Worm (Caenorhabditis elegans) whole organism, L3 larva: ENCODE measurements around the gene F07C3.3.

Experiments used
- elt-2 ChIP-seq: sonication (generic microtip); optimal IDR thresholded peaks from 2 replicates; lab custom pipeline; 2016; ENCODE audit warnings: missing genetic modification reagents, mild to moderate bottlenecking, missing genetic modification characterization, missing compliant biosample characterization
- zag-1 ChIP-seq: fragments of 150-350 bp; optimal IDR thresholded peaks from 2 replicates; lab custom pipeline; 2014; ENCODE audit warnings: missing biosample characterization, missing genetic modification characterization

ce11 chrV:9257467-9257866 is 25.3 kb upstream of the F07C3.3 start, which contains the start of gene F07C3.16:
- TF ChIP-seq elt-2 (tag; lab: Kevin White, UChicago): no peak
- no peak for TF ChIP-seq zag-1 (tag; lab: Kevin White, UChicago)
